Fruit fly (Drosophila melanogaster) whole organism, embryonic: Measurements from ENCODE around the gene CG31445.

ENCODE experiments used
- Atf3 ChIP-seq: fragments of 200-800 bp; sonication (Bioruptor generic); optimal IDR thresholded peaks from 3 replicates; lab custom pipeline; 2016; ENCODE audit warnings: missing biosample characterization, missing genetic modification characterization
- BEAF-32 ChIP-seq: fragments of 200-800 bp; sonication (Bioruptor generic); optimal IDR thresholded peaks from 3 replicates; lab custom pipeline; 2017; ENCODE audit warnings: missing biosample characterization, missing genetic modification characterization, mild to moderate bottlenecking, moderate library complexity, missing genetic modification reagents
- CG10462 ChIP-seq: fragments of 200-800 bp; sonication (Bioruptor generic); optimal IDR thresholded peaks from 2 replicates; lab custom pipeline; 2016; ENCODE audit warnings: missing biosample characterization, missing genetic modification characterization
- CG13624 ChIP-seq: fragments of 200-800 bp; sonication (Bioruptor generic); optimal IDR thresholded peaks from 2 replicates; lab custom pipeline; 2016; ENCODE audit warnings: missing biosample characterization, missing genetic modification characterization
- CG14014 ChIP-seq: fragments of 200-800 bp; sonication (Bioruptor generic); IDR thresholded peaks from 2 replicates; pipeline ENCODE4 v1.3.6; 2022; ENCODE audit warnings: missing biosample characterization, missing genetic modification characterization
- CG14965 ChIP-seq: fragments of 200-800 bp; sonication (Bioruptor generic); optimal IDR thresholded peaks from 2 replicates; lab custom pipeline; 2016; ENCODE audit warnings: missing biosample characterization, missing genetic modification characterization, borderline replicate concordance
- CG17359 ChIP-seq: fragments of 200-800 bp; sonication (Bioruptor generic); optimal IDR thresholded peaks from 3 replicates; lab custom pipeline; 2018; ENCODE audit warnings: missing biosample characterization, mild to moderate bottlenecking, missing genetic modification characterization, moderate library complexity
- CG18262 ChIP-seq: fragments of 200-800 bp; optimal IDR thresholded peaks from 3 replicates; lab custom pipeline; 2019; ENCODE audit warnings: missing biosample characterization, mild to moderate bottlenecking, missing genetic modification characterization, moderate library complexity
- CG18599 ChIP-seq: fragments of 200-800 bp; sonication (Bioruptor generic); optimal IDR thresholded peaks from 3 replicates; lab custom pipeline; 2017; ENCODE audit warnings: missing biosample characterization, missing genetic modification characterization, mild to moderate bottlenecking, moderate library complexity, missing genetic modification reagents
- CG31224 ChIP-seq: fragments of 200-800 bp; sonication (Bioruptor generic); IDR thresholded peaks from 2 replicates; pipeline ENCODE4 v1.3.6; 2022; ENCODE audit warnings: missing biosample characterization, missing genetic modification characterization
- CG32532 ChIP-seq: fragments of 200-800 bp; sonication (Bioruptor generic); IDR thresholded peaks from 2 replicates; pipeline ENCODE4 v1.3.6; 2022; ENCODE audit warnings: missing biosample characterization, missing genetic modification characterization
- CG32767 ChIP-seq: fragments of 200-800 bp; sonication (Bioruptor generic); IDR thresholded peaks from 2 replicates; pipeline ENCODE4 v1.3.6; 2022; ENCODE audit warnings: missing biosample characterization, missing genetic modification characterization
- CG4360 ChIP-seq: fragments of 200-800 bp; sonication (Bioruptor generic); IDR thresholded peaks from 2 replicates; pipeline ENCODE4 v1.3.6; 2022; ENCODE audit warnings: missing biosample characterization, missing genetic modification characterization
- CG4424 ChIP-seq: fragments of 200-800 bp; sonication (Bioruptor generic); optimal IDR thresholded peaks from 3 replicates; lab custom pipeline; 2016; ENCODE audit warnings: missing biosample characterization, missing genetic modification characterization
- CG6654 ChIP-seq: fragments of 200-800 bp; sonication (Bioruptor generic); optimal IDR thresholded peaks from 2 replicates; lab custom pipeline; 2017; ENCODE audit warnings: missing biosample characterization, mild to moderate bottlenecking, missing genetic modification characterization
- CG8478 ChIP-seq: fragments of >200 bp; optimal IDR thresholded peaks from 2 replicates; lab custom pipeline; 2018
- CG9215 ChIP-seq: fragments of 200-800 bp; sonication (Bioruptor generic); IDR thresholded peaks from 2 replicates; pipeline ENCODE4 v1.3.6; 2022; ENCODE audit warnings: missing biosample characterization, missing genetic modification characterization
- CG9932 ChIP-seq: fragments of 200-800 bp; sonication (Bioruptor generic); IDR thresholded peaks from 2 replicates; pipeline ENCODE4 v1.3.6; 2022; ENCODE audit warnings: missing biosample characterization, missing genetic modification characterization
- Chrac-16 ChIP-seq: fragments of 200-800 bp; sonication (Bioruptor generic); optimal IDR thresholded peaks from 3 replicates; lab custom pipeline; 2016; ENCODE audit warnings: missing biosample characterization, missing genetic modification characterization
- Drgx ChIP-seq: fragments of 200-800 bp; sonication (Bioruptor generic); IDR thresholded peaks from 2 replicates; pipeline ENCODE4 v1.3.6; 2022; ENCODE audit warnings: missing biosample characterization, missing genetic modification characterization
- Fer3 ChIP-seq: fragments of 200-800 bp; sonication (Bioruptor generic); optimal IDR thresholded peaks from 2 replicates; lab custom pipeline; 2018; ENCODE audit warnings: missing biosample characterization, mild to moderate bottlenecking, missing genetic modification characterization, moderate library complexity
- HLH4C ChIP-seq: fragments of 200-800 bp; sonication (Bioruptor generic); IDR thresholded peaks from 3 replicates; pipeline ENCODE4 v1.3.6; 2022; ENCODE audit warnings: missing biosample characterization, missing genetic modification characterization; ENCODE audit not compliant: partially characterized antibody
- HLHmδ ChIP-seq: fragments of 200-800 bp; sonication (Bioruptor generic); optimal IDR thresholded peaks from 2 replicates; lab custom pipeline; 2018; ENCODE audit warnings: missing biosample characterization, mild to moderate bottlenecking, missing genetic modification characterization, moderate library complexity
- Hmx ChIP-seq: fragments of 200-800 bp; sonication (Bioruptor generic); optimal IDR thresholded peaks from 2 replicates; lab custom pipeline; 2016; ENCODE audit warnings: missing biosample characterization, missing genetic modification characterization
- Hr78 ChIP-seq, 2 experiments: fragments of 200-800 bp in 1 of 2; fragments of >200 bp in 1 of 2; sonication (Bioruptor generic) in 1 of 2; optimal IDR thresholded peaks; 2 replicates each; lab custom pipeline; 2017 to 2019; ENCODE audit warnings: missing biosample characterization in 2 of 2, missing genetic modification characterization in 2 of 2, mild to moderate bottlenecking in 1 of 2, moderate library complexity in 1 of 2
- MESR4 ChIP-seq: fragments of 200-800 bp; sonication (Bioruptor generic); optimal IDR thresholded peaks from 2 replicates; lab custom pipeline; 2018; ENCODE audit warnings: missing biosample characterization, mild to moderate bottlenecking, missing genetic modification characterization, moderate library complexity
- Mad ChIP-seq: fragments of 200-800 bp; sonication (Bioruptor generic); optimal IDR thresholded peaks from 2 replicates; lab custom pipeline; 2016; ENCODE audit warnings: missing biosample characterization, missing genetic modification characterization
- NFAT ChIP-seq: fragments of 200-800 bp; sonication (Bioruptor generic); IDR thresholded peaks from 2 replicates; pipeline ENCODE4 v1.3.6; 2022; ENCODE audit warnings: missing biosample characterization, missing genetic modification characterization
- Rfx ChIP-seq: fragments of 200-800 bp; sonication (Bioruptor generic); IDR thresholded peaks from 2 replicates; pipeline ENCODE4 v1.3.6; 2022; ENCODE audit warnings: missing biosample characterization, missing genetic modification characterization
- Side ChIP-seq: fragments of 200-800 bp; sonication (Bioruptor generic); optimal IDR thresholded peaks from 2 replicates; lab custom pipeline; 2016; ENCODE audit warnings: missing biosample characterization, missing genetic modification characterization
- Xrp1 ChIP-seq: fragments of 200-800 bp; sonication (Bioruptor generic); IDR thresholded peaks from 2 replicates; pipeline ENCODE4 v1.3.6; 2022; ENCODE audit warnings: missing biosample characterization, missing genetic modification characterization
- ab ChIP-seq: fragments of 200-800 bp; sonication (Bioruptor generic); optimal IDR thresholded peaks from 2 replicates; lab custom pipeline; 2016; ENCODE audit warnings: missing biosample characterization, missing genetic modification characterization
- ac ChIP-seq: fragments of 200-800 bp; sonication (Bioruptor generic); optimal IDR thresholded peaks from 3 replicates; lab custom pipeline; 2017; ENCODE audit warnings: missing biosample characterization, mild to moderate bottlenecking, missing genetic modification characterization
- ato ChIP-seq: fragments of 200-800 bp; sonication (Bioruptor generic); IDR thresholded peaks from 2 replicates; pipeline ENCODE4 v1.3.6; 2022; ENCODE audit warnings: missing biosample characterization, missing genetic modification characterization; ENCODE audit not compliant: partially characterized antibody
- br ChIP-seq: fragments of >200 bp; optimal IDR thresholded peaks from 2 replicates; lab custom pipeline; 2017
- cas ChIP-seq: fragments of 200-800 bp; sonication (Bioruptor generic); IDR thresholded peaks from 2 replicates; pipeline ENCODE4 v1.3.6; 2022; ENCODE audit warnings: missing biosample characterization, missing genetic modification characterization
- cg ChIP-seq: fragments of 200-800 bp; sonication (Bioruptor generic); optimal IDR thresholded peaks from 3 replicates; lab custom pipeline; 2019; ENCODE audit warnings: missing biosample characterization, mild to moderate bottlenecking, missing genetic modification characterization, moderate library complexity
- disco-r ChIP-seq: fragments of 200-800 bp; sonication (Bioruptor generic); optimal IDR thresholded peaks from 2 replicates; lab custom pipeline; 2016; ENCODE audit warnings: missing biosample characterization, missing genetic modification characterization
- lab ChIP-seq: fragments of 200-800 bp; sonication (Bioruptor generic); optimal IDR thresholded peaks from 3 replicates; lab custom pipeline; 2017; ENCODE audit warnings: missing biosample characterization, missing genetic modification characterization, mild to moderate bottlenecking, moderate library complexity, missing genetic modification reagents
- lbe ChIP-seq: fragments of 200-800 bp; sonication (Bioruptor generic); optimal IDR thresholded peaks from 2 replicates; lab custom pipeline; 2016; ENCODE audit warnings: missing biosample characterization, mild to moderate bottlenecking, missing genetic modification characterization
- mam ChIP-seq: fragments of 200-800 bp; sonication (Bioruptor generic); optimal IDR thresholded peaks from 3 replicates; lab custom pipeline; 2016; ENCODE audit warnings: missing biosample characterization, missing genetic modification characterization
- nom ChIP-seq: fragments of 200-800 bp; sonication (Bioruptor generic); optimal IDR thresholded peaks from 2 replicates; lab custom pipeline; 2017; ENCODE audit warnings: missing biosample characterization, missing genetic modification characterization, mild to moderate bottlenecking, moderate library complexity, missing genetic modification reagents
- p53 ChIP-seq: fragments of 200-800 bp; sonication (Bioruptor generic); optimal IDR thresholded peaks from 2 replicates; lab custom pipeline; 2016; ENCODE audit warnings: missing biosample characterization, missing genetic modification characterization
- row ChIP-seq: fragments of 200-800 bp; sonication (Bioruptor generic); IDR thresholded peaks from 3 replicates; pipeline ENCODE4 v1.3.6; 2022; ENCODE audit warnings: missing biosample characterization, missing genetic modification characterization
- slbo ChIP-seq: fragments of 200-800 bp; sonication (Bioruptor generic); IDR thresholded peaks from 2 replicates; pipeline ENCODE4 v1.3.6; 2022; ENCODE audit warnings: missing biosample characterization, missing genetic modification characterization
- slou ChIP-seq: fragments of 200-800 bp; sonication (Bioruptor generic); optimal IDR thresholded peaks from 3 replicates; lab custom pipeline; 2016; ENCODE audit warnings: missing biosample characterization, missing genetic modification characterization
- ssp ChIP-seq: fragments of 200-800 bp; sonication (Bioruptor generic); IDR thresholded peaks from 2 replicates; pipeline ENCODE4 v1.3.6; 2022; ENCODE audit warnings: missing biosample characterization, missing genetic modification characterization
- tna ChIP-seq: fragments of 200-800 bp; sonication (Bioruptor generic); IDR thresholded peaks from 2 replicates; pipeline ENCODE4 v1.3.6; 2022; ENCODE audit warnings: missing biosample characterization, missing genetic modification characterization; ENCODE audit not compliant: partially characterized antibody
- tx ChIP-seq: fragments of 200-800 bp; sonication (Bioruptor generic); optimal IDR thresholded peaks from 2 replicates; lab custom pipeline; 2016; ENCODE audit warnings: missing biosample characterization, missing genetic modification characterization
- yki ChIP-seq: fragments of >200 bp; optimal IDR thresholded peaks from 3 replicates; lab custom pipeline; 2018

The CG31445 gene

dm6 chr3R:29199807-29200693 lies 44.6 kb downstream of the CG31445 start, which contains the start of gene CG11899 (continued):
- TF ChIP-seq Drgx (GFP tag; lab: Robert Waterston, UW) (peak; percentile 75), CG14014 (GFP tag; lab: Robert Waterston, UW) (no peak), CG18599 (GFP tag; lab: Kevin White, UChicago) (peak; percentile 12), mam (peak; percentile 7), MESR4 (GFP tag; lab: Kevin White, UChicago) (no peak), tx (no peak), ssp (GFP tag; lab: Robert Waterston, UW) (no peak), CG18262 (tag; lab: Kevin White, UChicago) (no peak), CG17359 (no peak), disco-r (GFP tag; lab: Kevin White, UChicago) (no peak), CG31224 (GFP tag; lab: Robert Waterston, UW) (no peak), CG6654 (GFP tag; lab: Kevin White, UChicago) (no peak), Hr78 (GFP tag; optimal IDR thresholded peaks at IDR 0.05; lab: Kevin White, UChicago) (peak in 1 of 2 experiments; percentile 37), ab (GFP tag; lab: Kevin White, UChicago) (no peak), tna (GFP tag; lab: Robert Waterston, UW) (no peak), nom (GFP tag; lab: Kevin White, UChicago) (peak; percentile 89), cas (GFP tag; lab: Robert Waterston, UW) (no peak), HLH4C (GFP tag; lab: Robert Waterston, UW) (no peak), BEAF-32 (GFP tag; lab: Kevin White, UChicago) (no peak), CG9932 (GFP tag; lab: Robert Waterston, UW) (0 out of 2 replicates have a peak, but pooled peaks have one; percentile 32), CG10462 (GFP tag; lab: Kevin White, UChicago) (no peak), row (GFP tag; lab: Robert Waterston, UW) (0 out of 3 replicates have a peak, but pooled peaks have one; percentile 12), cg (no peak), slbo (GFP tag; lab: Robert Waterston, UW) (0 out of 2 replicates have a peak, but pooled peaks have one; percentile 32), CG8478 (no peak), slou (GFP tag; lab: Kevin White, UChicago) (no peak), CG32532 (GFP tag; lab: Robert Waterston, UW) (peak; percentile 60), Xrp1 (GFP tag; lab: Robert Waterston, UW) (peak; percentile 36; the same call in 1 of the 2 replicates), Side (no peak), Mad (GFP tag; lab: Kevin White, UChicago) (no peak), CG14965 (no peak), CG9215 (GFP tag; lab: Robert Waterston, UW) (no peak; the same call in 1 of the 2 replicates), CG13624 (GFP tag; lab: Kevin White, UChicago) (no peak), Chrac-16 (GFP tag; lab: Kevin White, UChicago) (no peak), lbe (peak; percentile 85), ato (GFP tag; lab: Robert Waterston, UW) (no peak), br (no peak), Rfx (GFP tag; lab: Robert Waterston, UW) (peak; percentile 35; the same call in 1 of the 2 replicates), ac (GFP tag; lab: Kevin White, UChicago) (no peak), CG4360 (GFP tag; lab: Robert Waterston, UW) (0 out of 2 replicates have a peak, but pooled peaks have one; percentile 34), CG32767 (GFP tag; lab: Robert Waterston, UW) (no peak), CG4424 (GFP tag; lab: Kevin White, UChicago) (no peak), yki (lab: Kevin White, UChicago) (no peak), p53 (no peak), lab (GFP tag; lab: Kevin White, UChicago) (peak; percentile 21), NFAT (GFP tag; lab: Robert Waterston, UW) (0 out of 2 replicates have a peak, but pooled peaks have one; percentile 23), HLHmδ (GFP tag; lab: Kevin White, UChicago) (no peak), Atf3 (no peak), Hmx (no peak), Fer3 (tag; lab: Kevin White, UChicago) (no peak)
